Worm (Caenorhabditis elegans) whole organism, L3 larva: Measurements from ENCODE around the gene F20H11.1.

Source experiments
- elt-2 ChIP-seq: sonication (generic microtip); optimal IDR thresholded peaks from 2 replicates; lab custom pipeline; 2016; ENCODE audit warnings: missing genetic modification reagents, mild to moderate bottlenecking, missing genetic modification characterization, missing compliant biosample characterization
- fkh-10 ChIP-seq: sonication (generic microtip); optimal IDR thresholded peaks from 2 replicates; lab custom pipeline; 2017; ENCODE audit warnings: missing biosample characterization, missing genetic modification reagents, missing genetic modification characterization
- nfya-1 ChIP-seq: sonication (generic microtip); optimal IDR thresholded peaks from 2 replicates; lab custom pipeline; 2017; ENCODE audit warnings: missing genetic modification characterization, mild to moderate bottlenecking, missing compliant biosample characterization, antibody characterized with exemption, moderate library complexity; ENCODE audit not compliant: insufficient read depth
- nhr-77 ChIP-seq: fragments of 150-350 bp; optimal IDR thresholded peaks from 2 replicates; lab custom pipeline; 2014; ENCODE audit warnings: missing biosample characterization, missing genetic modification characterization
- unc-62 ChIP-seq: fragments of 150-350 bp; sonication (generic microtip); optimal IDR thresholded peaks from 4 replicates; lab custom pipeline; 2014; ENCODE audit warnings: missing biosample characterization, missing genetic modification reagents, missing genetic modification characterization
- zag-1 ChIP-seq: fragments of 150-350 bp; optimal IDR thresholded peaks from 2 replicates; lab custom pipeline; 2014; ENCODE audit warnings: missing biosample characterization, missing genetic modification characterization

DNA sequence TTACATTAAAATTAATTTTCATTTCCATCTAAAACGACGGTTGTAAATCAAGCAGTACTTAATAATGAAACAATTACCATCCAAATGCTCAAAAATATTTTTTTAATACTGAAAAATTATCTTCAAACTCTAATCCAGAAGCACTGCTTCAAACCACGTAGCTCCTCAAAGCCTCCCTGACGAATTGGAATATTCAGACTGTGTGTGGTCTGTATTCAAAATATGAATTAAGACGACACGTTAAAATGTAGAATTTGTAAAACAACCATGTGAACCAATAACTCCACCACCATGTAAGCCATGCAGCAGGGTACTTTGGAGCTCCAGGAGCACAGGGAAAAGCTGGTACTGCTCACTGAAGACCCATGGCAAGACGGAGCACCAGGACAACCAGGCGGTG, 12.6 kb downstream of the F20H11.1 start, which contains the start of gene F27B3.8:
- no peak for TF ChIP-seq zag-1 (tag; lab: Kevin White, UChicago)
- TF ChIP-seq elt-2 (tag; lab: Kevin White, UChicago): no peak
- TF ChIP-seq fkh-10 (GFP tag; lab: Kevin White, UChicago): no peak
- no peak for TF ChIP-seq nhr-77 (tag; lab: Kevin White, UChicago)
- TF ChIP-seq nfya-1: no peak
- no peak for TF ChIP-seq unc-62 (GFP tag; lab: Kevin White, UChicago)
